Worm (Caenorhabditis elegans) whole organism, young adult: ENCODE measurements around the gene T21B4.15.

Experiments used
- B0261.1 ChIP-seq: sonication (generic microtip); optimal IDR thresholded peaks from 2 replicates; lab custom pipeline; 2016; ENCODE audit warnings: mild to moderate bottlenecking, missing genetic modification characterization, moderate library complexity, missing compliant biosample characterization
- F49E8.2 ChIP-seq: sonication (generic microtip); optimal IDR thresholded peaks from 3 replicates; lab custom pipeline; 2017; ENCODE audit warnings: missing genetic modification characterization, mild to moderate bottlenecking, missing compliant biosample characterization, antibody characterized with exemption, moderate library complexity; ENCODE audit not compliant: insufficient read depth
- Y53F4B.3 ChIP-seq: fragments of 200-800 bp; sonication (Bioruptor generic); IDR thresholded peaks from 2 replicates; pipeline ENCODE4 v1.3.6; 2022; ENCODE audit warnings: missing genetic modification reagents, missing genetic modification characterization, missing compliant biosample characterization
- Y79H2A.3 ChIP-seq: fragments of 200-800 bp; sonication (Bioruptor generic); conservative IDR thresholded peaks from 2 replicates; pipeline ENCODE4 v1.3.6; 2022; ENCODE audit warnings: missing genetic modification reagents, missing genetic modification characterization, missing compliant biosample characterization
- lsy-27 ChIP-seq: sonication (generic microtip); optimal IDR thresholded peaks from 2 replicates; lab custom pipeline; 2017; ENCODE audit warnings: missing genetic modification characterization, mild to moderate bottlenecking, missing compliant biosample characterization, antibody characterized with exemption, missing genotype, borderline replicate concordance; ENCODE audit not compliant: insufficient read depth
- pha-4 ChIP-seq: fragments of 150-350 bp; sonication (generic microtip); optimal IDR thresholded peaks from 2 replicates; lab custom pipeline; 2014; ENCODE audit warnings: missing biosample characterization, missing genetic modification reagents, missing genetic modification characterization
- ztf-25 ChIP-seq: fragments of 200-800 bp; sonication (Bioruptor generic); IDR thresholded peaks from 2 replicates; pipeline ENCODE4 v1.3.6; 2022; ENCODE audit warnings: missing genetic modification reagents, missing genetic modification characterization, missing compliant biosample characterization

DNA sequence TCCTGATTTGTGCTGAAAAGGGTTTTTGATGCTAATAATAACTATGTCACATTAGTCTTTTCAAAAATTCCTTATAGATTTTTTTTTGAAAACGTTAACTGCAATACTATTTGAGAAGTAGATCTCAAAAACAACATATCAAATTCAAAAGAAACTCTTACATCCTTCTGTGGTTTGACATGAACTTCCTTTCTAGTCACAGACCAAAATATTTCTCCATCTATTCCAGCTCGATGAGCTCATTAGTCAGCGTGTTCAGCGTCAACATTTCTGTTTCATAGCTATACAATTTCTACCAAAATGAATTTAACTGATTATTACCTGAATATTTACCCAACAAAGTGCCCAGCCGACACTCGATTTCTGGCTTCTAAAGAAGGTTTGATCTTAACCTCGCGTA, 18.6 kb downstream of the T21B4.15 start, which contains the start of gene srh-67:
- TF ChIP-seq ztf-25 (no peak), Y53F4B.3 (GFP tag; lab: Robert Waterston, UW) (no peak), lsy-27 (tag; lab: Kevin White, UChicago) (no peak), F49E8.2 (tag; lab: Kevin White, UChicago) (no peak), Y79H2A.3 (GFP tag; lab: Robert Waterston, UW) (no peak), B0261.1 (tag; lab: Kevin White, UChicago) (no peak), pha-4 (tag; lab: Kevin White, UChicago) (no peak)
